Fruit fly (Drosophila melanogaster) whole organism, embryonic: ENCODE results near the gene AP-1-2beta.

Experiments used
- Asciz ChIP-seq: fragments of 200-800 bp; sonication (Bioruptor generic); optimal IDR thresholded peaks from 2 replicates; lab custom pipeline; 2017; ENCODE audit warnings: missing biosample characterization, mild to moderate bottlenecking, missing genetic modification characterization, missing genetic modification reagents
- B-H1 ChIP-seq: fragments of 200-800 bp; sonication (Bioruptor generic); IDR thresholded peaks from 3 replicates; pipeline ENCODE4 v1.3.6; 2022; ENCODE audit warnings: missing biosample characterization, missing genetic modification characterization
- Bgb ChIP-seq: fragments of 200-800 bp; sonication (Bioruptor generic); IDR thresholded peaks from 2 replicates; pipeline ENCODE4 v1.3.6; 2022; ENCODE audit warnings: missing biosample characterization, missing genetic modification characterization; ENCODE audit not compliant: partially characterized antibody
- C15 ChIP-seq: fragments of 200-800 bp; sonication (Bioruptor generic); IDR thresholded peaks from 3 replicates; pipeline ENCODE4 v1.3.6; 2022; ENCODE audit warnings: missing biosample characterization, missing genetic modification characterization
- CG12769 ChIP-seq: fragments of 200-800 bp; sonication (Bioruptor generic); optimal IDR thresholded peaks from 2 replicates; lab custom pipeline; 2019; ENCODE audit warnings: missing biosample characterization, mild to moderate bottlenecking, missing genetic modification characterization, moderate library complexity
- CG17612 ChIP-seq: fragments of 200-800 bp; sonication (Bioruptor generic); IDR thresholded peaks from 2 replicates; pipeline ENCODE4 v1.3.6; 2022; ENCODE audit warnings: missing biosample characterization, missing genetic modification characterization
- CG31224 ChIP-seq: fragments of 200-800 bp; sonication (Bioruptor generic); IDR thresholded peaks from 2 replicates; pipeline ENCODE4 v1.3.6; 2022; ENCODE audit warnings: missing biosample characterization, missing genetic modification characterization
- CG34376 ChIP-seq: fragments of 200-800 bp; sonication (Bioruptor generic); optimal IDR thresholded peaks from 2 replicates; lab custom pipeline; 2018; ENCODE audit warnings: missing biosample characterization, mild to moderate bottlenecking, missing genetic modification characterization
- CG4282 ChIP-seq: fragments of 200-800 bp; sonication (Bioruptor generic); optimal IDR thresholded peaks from 2 replicates; lab custom pipeline; 2016; ENCODE audit warnings: missing biosample characterization, missing genetic modification characterization
- CG4328 ChIP-seq: fragments of 200-800 bp; sonication (Bioruptor generic); optimal IDR thresholded peaks from 3 replicates; lab custom pipeline; 2017; ENCODE audit warnings: missing biosample characterization, missing genetic modification reagents, missing genetic modification characterization
- CG4360 ChIP-seq: fragments of 200-800 bp; sonication (Bioruptor generic); IDR thresholded peaks from 2 replicates; pipeline ENCODE4 v1.3.6; 2022; ENCODE audit warnings: missing biosample characterization, missing genetic modification characterization
- CG6175 ChIP-seq: fragments of 200-800 bp; sonication (Bioruptor generic); IDR thresholded peaks from 3 replicates; pipeline ENCODE4 v1.3.6; 2022; ENCODE audit warnings: missing biosample characterization, missing genetic modification characterization
- CG7372 ChIP-seq: fragments of 200-800 bp; sonication (Bioruptor generic); IDR thresholded peaks from 2 replicates; pipeline ENCODE4 v1.3.6; 2022; ENCODE audit warnings: missing biosample characterization, missing genetic modification characterization
- CG7839 ChIP-seq: fragments of 200-800 bp; sonication (Bioruptor generic); optimal IDR thresholded peaks from 3 replicates; lab custom pipeline; 2018; ENCODE audit warnings: missing biosample characterization, mild to moderate bottlenecking, missing genetic modification characterization, moderate library complexity
- CkIIα-i1 ChIP-seq: fragments of 200-800 bp; sonication (Bioruptor generic); IDR thresholded peaks from 2 replicates; pipeline ENCODE4 v1.3.6; 2022; ENCODE audit warnings: missing biosample characterization, missing genetic modification characterization
- CrebB ChIP-seq: fragments of 200-800 bp; sonication (Bioruptor generic); optimal IDR thresholded peaks from 3 replicates; lab custom pipeline; 2018; ENCODE audit warnings: missing biosample characterization, mild to moderate bottlenecking, missing genetic modification characterization
- Dfd ChIP-seq, 2 experiments: fragments of >200 bp; optimal IDR thresholded peaks; 2 replicates each; lab custom pipeline; 2017; ENCODE audit warnings: missing biosample characterization in 2 of 2, missing genetic modification characterization in 2 of 2
- Eip74EF ChIP-seq, 2 experiments: fragments of 200-800 bp in 1 of 2; fragments of >200 bp in 1 of 2; sonication (Bioruptor generic) in 1 of 2; optimal IDR thresholded peaks; 2 replicates each; lab custom pipeline; 2017 to 2019; ENCODE audit warnings: missing biosample characterization in 2 of 2, missing genetic modification characterization in 2 of 2, mild to moderate bottlenecking in 1 of 2, moderate library complexity in 1 of 2
- Fer3 ChIP-seq: fragments of 200-800 bp; sonication (Bioruptor generic); optimal IDR thresholded peaks from 2 replicates; lab custom pipeline; 2018; ENCODE audit warnings: missing biosample characterization, mild to moderate bottlenecking, missing genetic modification characterization, moderate library complexity
- Kr ChIP-seq: fragments of 200-800 bp; sonication (Bioruptor generic); optimal IDR thresholded peaks from 2 replicates; lab custom pipeline; 2017; ENCODE audit warnings: missing biosample characterization, mild to moderate bottlenecking, missing genetic modification characterization
- MTF-1 ChIP-seq: fragments of 200-800 bp; sonication (Bioruptor generic); optimal IDR thresholded peaks from 2 replicates; lab custom pipeline; 2018; ENCODE audit warnings: missing biosample characterization, mild to moderate bottlenecking, missing genetic modification characterization, borderline replicate concordance
- Med ChIP-seq: fragments of 200-800 bp; sonication (Bioruptor generic); peaks from one replicate; lab custom pipeline; 2016; ENCODE audit warnings: missing biosample characterization, missing genetic modification characterization, mild to moderate bottlenecking, inconsistent platforms, moderate library complexity
- Nf-YC ChIP-seq: fragments of 200-800 bp; optimal IDR thresholded peaks from 3 replicates; lab custom pipeline; 2019; ENCODE audit warnings: missing biosample characterization, mild to moderate bottlenecking, missing genetic modification characterization, moderate library complexity
- Poxn ChIP-seq: fragments of 200-800 bp; sonication (Bioruptor generic); IDR thresholded peaks from 2 replicates; pipeline ENCODE4 v1.3.6; 2022; ENCODE audit warnings: missing biosample characterization, missing genetic modification characterization
- Ravus ChIP-seq: fragments of 200-800 bp; sonication (Bioruptor generic); IDR thresholded peaks from 2 replicates; pipeline ENCODE4 v1.3.6; 2022; ENCODE audit warnings: missing biosample characterization, missing genetic modification characterization
- Rfx ChIP-seq: fragments of 200-800 bp; sonication (Bioruptor generic); IDR thresholded peaks from 2 replicates; pipeline ENCODE4 v1.3.6; 2022; ENCODE audit warnings: missing biosample characterization, missing genetic modification characterization
- Stat92E ChIP-seq, 3 experiments: fragments of >200 bp in 2 of 3; fragments of 200-800 bp in 1 of 3; sonication (Bioruptor generic) in 1 of 3; optimal IDR thresholded peaks; 2 replicates each; lab custom pipeline; 2017 to 2019; ENCODE audit warnings: missing biosample characterization in 3 of 3, missing genetic modification characterization in 3 of 3, mild to moderate bottlenecking in 1 of 3, moderate library complexity in 1 of 3
- al ChIP-seq: fragments of 200-800 bp; sonication (Bioruptor generic); IDR thresholded peaks from 2 replicates; pipeline ENCODE4 v1.3.6; 2022; ENCODE audit warnings: missing biosample characterization, missing genetic modification characterization
- amos ChIP-seq: fragments of 200-800 bp; sonication (Bioruptor generic); IDR thresholded peaks from 2 replicates; pipeline ENCODE4 v1.3.6; 2022; ENCODE audit warnings: missing biosample characterization, missing genetic modification characterization; ENCODE audit not compliant: partially characterized antibody
- ash1 ChIP-seq: fragments of 200-800 bp; sonication (Bioruptor generic); optimal IDR thresholded peaks from 2 replicates; lab custom pipeline; 2018; ENCODE audit warnings: missing biosample characterization, mild to moderate bottlenecking, missing genetic modification characterization
- chm ChIP-seq: fragments of 200-800 bp; sonication (Bioruptor generic); IDR thresholded peaks from 2 replicates; pipeline ENCODE4 v1.3.6; 2022; ENCODE audit warnings: missing biosample characterization, missing genetic modification characterization
- cwo ChIP-seq: fragments of 200-800 bp; sonication (Bioruptor generic); optimal IDR thresholded peaks from 3 replicates; lab custom pipeline; 2017; ENCODE audit warnings: missing biosample characterization, missing genetic modification characterization, mild to moderate bottlenecking, moderate library complexity, missing genetic modification reagents
- dimm ChIP-seq: fragments of 200-800 bp; sonication (Bioruptor generic); IDR thresholded peaks from 2 replicates; pipeline ENCODE4 v1.3.6; 2022; ENCODE audit warnings: missing biosample characterization, missing genetic modification characterization
- dmrt11E ChIP-seq: fragments of 200-800 bp; sonication (Bioruptor generic); optimal IDR thresholded peaks from 3 replicates; lab custom pipeline; 2018; ENCODE audit warnings: missing biosample characterization, mild to moderate bottlenecking, missing genetic modification characterization, moderate library complexity
- dmrt99B ChIP-seq: fragments of 200-800 bp; sonication (Bioruptor generic); optimal IDR thresholded peaks from 2 replicates; lab custom pipeline; 2018; ENCODE audit warnings: missing biosample characterization, mild to moderate bottlenecking, missing genetic modification characterization, moderate library complexity
- emc ChIP-seq: fragments of 200-800 bp; sonication (Bioruptor generic); optimal IDR thresholded peaks from 2 replicates; lab custom pipeline; 2016; ENCODE audit warnings: missing biosample characterization, missing genetic modification characterization
- ewg ChIP-seq: fragments of 200-800 bp; sonication (Bioruptor generic); optimal IDR thresholded peaks from 3 replicates; lab custom pipeline; 2017; ENCODE audit warnings: mild to moderate bottlenecking, missing biosample characterization, missing genetic modification reagents, missing genetic modification characterization
- fd102C ChIP-seq: fragments of 200-800 bp; sonication (Bioruptor generic); optimal IDR thresholded peaks from 2 replicates; lab custom pipeline; 2018; ENCODE audit warnings: missing biosample characterization, mild to moderate bottlenecking, missing genetic modification characterization, moderate library complexity
- ftz-f1 ChIP-seq: fragments of 200-800 bp; sonication (Bioruptor generic); optimal IDR thresholded peaks from 2 replicates; lab custom pipeline; 2016; ENCODE audit warnings: missing biosample characterization, missing genetic modification characterization
- gt ChIP-seq: fragments of 200-800 bp; sonication (Bioruptor generic); IDR thresholded peaks from 2 replicates; pipeline ENCODE4 v1.3.6; 2022; ENCODE audit warnings: missing biosample characterization, missing genetic modification characterization
- h ChIP-seq: fragments of >200 bp; optimal IDR thresholded peaks from 2 replicates; lab custom pipeline; 2017
- maf-S ChIP-seq: fragments of 200-800 bp; sonication (Bioruptor generic); optimal IDR thresholded peaks from 2 replicates; lab custom pipeline; 2016; ENCODE audit warnings: missing biosample characterization, missing genetic modification characterization
- mam ChIP-seq: fragments of 200-800 bp; sonication (Bioruptor generic); optimal IDR thresholded peaks from 3 replicates; lab custom pipeline; 2016; ENCODE audit warnings: missing biosample characterization, missing genetic modification characterization
- nerfin-2 ChIP-seq: fragments of 200-800 bp; sonication (Bioruptor generic); IDR thresholded peaks from 2 replicates; pipeline ENCODE4 v1.3.6; 2022; ENCODE audit warnings: missing biosample characterization, missing genetic modification characterization; ENCODE audit not compliant: partially characterized antibody
- nom ChIP-seq: fragments of 200-800 bp; sonication (Bioruptor generic); optimal IDR thresholded peaks from 2 replicates; lab custom pipeline; 2017; ENCODE audit warnings: missing biosample characterization, missing genetic modification characterization, mild to moderate bottlenecking, moderate library complexity, missing genetic modification reagents
- shn ChIP-seq: fragments of 200-800 bp; sonication (Bioruptor generic); optimal IDR thresholded peaks from 3 replicates; lab custom pipeline; 2016; ENCODE audit warnings: missing biosample characterization, missing genetic modification characterization
- sug ChIP-seq: fragments of 200-800 bp; optimal IDR thresholded peaks from 2 replicates; lab custom pipeline; 2019; ENCODE audit warnings: missing biosample characterization, mild to moderate bottlenecking, missing genetic modification characterization, moderate library complexity
- unpg ChIP-seq: fragments of 200-800 bp; sonication (Bioruptor generic); optimal IDR thresholded peaks from 3 replicates; lab custom pipeline; 2018; ENCODE audit warnings: missing biosample characterization, mild to moderate bottlenecking, missing genetic modification characterization, moderate library complexity
- wek ChIP-seq: fragments of 200-800 bp; sonication (Bioruptor generic); optimal IDR thresholded peaks from 3 replicates; lab custom pipeline; 2018; ENCODE audit warnings: missing biosample characterization, mild to moderate bottlenecking, missing genetic modification characterization, moderate library complexity
- zen2 ChIP-seq: fragments of 200-800 bp; sonication (Bioruptor generic); IDR thresholded peaks from 3 replicates; pipeline ENCODE4 v1.3.6; 2022; ENCODE audit warnings: missing biosample characterization, missing genetic modification characterization; ENCODE audit not compliant: partially characterized antibody

Gene AP-1-2beta

dm6 chrX:19697255-19697877, 33.4 kb upstream of the AP-1-2beta start (continued):
- TF ChIP-seq CG34376 (no peak), chm (GFP tag; lab: Robert Waterston, UW) (no peak), Med (GFP tag; lab: Kevin White, UChicago) (peak; percentile 61), CG4282 (GFP tag; lab: Kevin White, UChicago) (no peak), dmrt11E (tag; lab: Kevin White, UChicago) (peak; percentile 18), ftz-f1 (GFP tag; lab: Kevin White, UChicago) (no peak), CG4328 (GFP tag; lab: Kevin White, UChicago) (no peak), Eip74EF (GFP tag; optimal IDR thresholded peaks at IDR 0.05; lab: Kevin White, UChicago) (no peak), Stat92E (GFP tag; optimal IDR thresholded peaks at IDR 0.05; lab: Kevin White, UChicago) (no peak), Fer3 (tag; lab: Kevin White, UChicago) (no peak), dimm (GFP tag; lab: Robert Waterston, UW) (no peak), CG7839 (tag; lab: Kevin White, UChicago) (no peak), ash1 (no peak), CrebB (tag; lab: Kevin White, UChicago) (no peak), mam (GFP tag; lab: Kevin White, UChicago) (no peak), Kr (GFP tag; lab: Kevin White, UChicago) (no peak), Bgb (GFP tag; lab: Robert Waterston, UW) (no peak), Rfx (GFP tag; lab: Robert Waterston, UW) (peak; percentile 20; the same call in 1 of the 2 replicates), fd102C (GFP tag; lab: Kevin White, UChicago) (no peak), sug (tag; lab: Kevin White, UChicago) (peak; percentile 45), maf-S (GFP tag; lab: Kevin White, UChicago) (no peak), Ravus (no peak), zen2 (no peak), wek (GFP tag; lab: Kevin White, UChicago) (peak; percentile 40), nerfin-2 (GFP tag; lab: Robert Waterston, UW) (no peak), al (GFP tag; lab: Robert Waterston, UW) (no peak), h (lab: Kevin White, UChicago) (no peak), ewg (GFP tag; lab: Kevin White, UChicago) (peak; percentile 25), Dfd (GFP tag; optimal IDR thresholded peaks at IDR 0.05; lab: Kevin White, UChicago) (no peak), nom (peak; percentile 57), cwo (no peak), CG12769 (no peak), Poxn (GFP tag; lab: Robert Waterston, UW) (no peak), gt (GFP tag; lab: Robert Waterston, UW) (no peak), amos (GFP tag; lab: Robert Waterston, UW) (no peak), unpg (no peak), CG4360 (GFP tag; lab: Robert Waterston, UW) (no peak), MTF-1 (GFP tag; lab: Kevin White, UChicago) (no peak), Asciz (GFP tag; lab: Kevin White, UChicago) (no peak), CG7372 (no peak), CG31224 (no peak), shn (GFP tag; lab: Kevin White, UChicago) (no peak), Nf-YC (tag; lab: Kevin White, UChicago) (peak; percentile 93), CkIIα-i1 (GFP tag; lab: Robert Waterston, UW) (no peak), dmrt99B (tag; lab: Kevin White, UChicago) (no peak), C15 (GFP tag; lab: Robert Waterston, UW) (no peak), CG6175 (GFP tag; lab: Robert Waterston, UW) (no peak), CG17612 (no peak), emc (GFP tag; lab: Kevin White, UChicago) (no peak), B-H1 (GFP tag; lab: Robert Waterston, UW) (no peak)
